Fruit fly (Drosophila melanogaster) Kc167 (cell line): ENCODE measurements around the gene Dpm3.

ENCODE experiments used
- Myc ChIP-seq: fragments of >200 bp; optimal IDR thresholded peaks from 2 replicates; lab custom pipeline; 2017; ENCODE audit warnings: missing external identifiers
- Sin3A ChIP-seq: fragments of >200 bp; optimal IDR thresholded peaks from 2 replicates; lab custom pipeline; 2018; ENCODE audit warnings: missing external identifiers
- h ChIP-seq: fragments of >200 bp; optimal IDR thresholded peaks from 3 replicates; lab custom pipeline; 2018; ENCODE audit warnings: missing external identifiers
- insv ChIP-seq: fragments of >200 bp; optimal IDR thresholded peaks from 3 replicates; lab custom pipeline; 2018; ENCODE audit warnings: missing external identifiers
- psq ChIP-seq: fragments of >200 bp; optimal IDR thresholded peaks from 2 replicates; lab custom pipeline; 2017; ENCODE audit warnings: missing external identifiers
- ttk ChIP-seq: sonication (Bioruptor generic); optimal IDR thresholded peaks from 2 replicates; lab custom pipeline; 2017; ENCODE audit warnings: missing external identifiers

Gene Dpm3

dm6 chr3R:13425470-13426033, 22.7 kb upstream of the Dpm3 start, which contains the start of gene Act87E:
Gene Act87E, plus strand, starts transcription at chr3R:13425983.
- TF ChIP-seq Sin3A (lab: Kevin White, UChicago) = no peak
- TF ChIP-seq ttk (lab: Kevin White, UChicago) = no peak
- no peak for TF ChIP-seq insv (lab: Kevin White, UChicago)
- no peak for TF ChIP-seq Myc
- no peak for TF ChIP-seq h (lab: Kevin White, UChicago)
- no peak for TF ChIP-seq psq

- no peak for TF ChIP-seq h (lab: Kevin White, UChicago)
- TF ChIP-seq insv (lab: Kevin White, UChicago) = no peak
- no peak for TF ChIP-seq Myc
- no peak for TF ChIP-seq psq
- no peak for TF ChIP-seq ttk (lab: Kevin White, UChicago)
- TF ChIP-seq Sin3A (lab: Kevin White, UChicago) = no peak
Observed at dm6 chr3R:13422178-13422577, 19.3 kb upstream of the Dpm3 start.

- TF ChIP-seq Sin3A (lab: Kevin White, UChicago) (no peak), ttk (lab: Kevin White, UChicago) (no peak), Myc (no peak), insv (lab: Kevin White, UChicago) (no peak), psq (no peak), h (lab: Kevin White, UChicago) (no peak)
Observed at dm6 chr3R:13419979-13420378, 17.1 kb upstream of the Dpm3 start, which contains the start of gene Ir87a. Gene Ir87a, plus strand, starts transcription at chr3R:13420279.

dm6 chr3R:13417067-13417595, 14.3 kb upstream of the Dpm3 start:
- TF ChIP-seq ttk (lab: Kevin White, UChicago) = no peak
- TF ChIP-seq insv (lab: Kevin White, UChicago) = no peak
- TF ChIP-seq h (lab: Kevin White, UChicago) = no peak
- no peak for TF ChIP-seq Myc
- no peak for TF ChIP-seq Sin3A (lab: Kevin White, UChicago)
- no peak for TF ChIP-seq psq

- no peak for TF ChIP-seq insv (lab: Kevin White, UChicago)
- no peak for TF ChIP-seq h (lab: Kevin White, UChicago)
- TF ChIP-seq Myc = no peak
- no peak for TF ChIP-seq psq
- no peak for TF ChIP-seq ttk (lab: Kevin White, UChicago)
- TF ChIP-seq Sin3A (lab: Kevin White, UChicago) = no peak
Observed at dm6 chr3R:13415186-13415585, 12.3 kb upstream of the Dpm3 start, which contains the start of gene yellow-e. Gene yellow-e, minus strand, starts transcription at chr3R:13415286.

dm6 chr3R:13412704-13413103, 9.9 kb upstream of the Dpm3 start:
- TF ChIP-seq Sin3A (lab: Kevin White, UChicago) = no peak
- TF ChIP-seq psq = no peak
- no peak for TF ChIP-seq Myc
- no peak for TF ChIP-seq ttk (lab: Kevin White, UChicago)
- no peak for TF ChIP-seq insv (lab: Kevin White, UChicago)
- TF ChIP-seq h (lab: Kevin White, UChicago) = no peak

- no peak for TF ChIP-seq ttk (lab: Kevin White, UChicago)
- TF ChIP-seq h (lab: Kevin White, UChicago) = no peak
- no peak for TF ChIP-seq insv (lab: Kevin White, UChicago)
- no peak for TF ChIP-seq psq
- TF ChIP-seq Myc = no peak
- TF ChIP-seq Sin3A (lab: Kevin White, UChicago) = no peak
Observed at dm6 chr3R:13406898-13407297, 4.0 kb upstream of the Dpm3 start, which contains the start of gene yellow-e2. Gene yellow-e2, minus strand, starts transcription at chr3R:13406998.

dm6 chr3R:13404841-13405441, 2.1 kb upstream of the Dpm3 start, which contains the start of gene yellow-e3:
Gene yellow-e3, minus strand, starts transcription at chr3R:13404870.
- TF ChIP-seq insv (lab: Kevin White, UChicago) = no peak
- no peak for TF ChIP-seq Sin3A (lab: Kevin White, UChicago)
- TF ChIP-seq ttk (lab: Kevin White, UChicago) = no peak
- TF ChIP-seq Myc = no peak
- no peak for TF ChIP-seq psq
- TF ChIP-seq h (lab: Kevin White, UChicago) = no peak

- no peak for TF ChIP-seq psq
- no peak for TF ChIP-seq Sin3A (lab: Kevin White, UChicago)
- no peak for TF ChIP-seq h (lab: Kevin White, UChicago)
- TF ChIP-seq insv (lab: Kevin White, UChicago) = no peak
- TF ChIP-seq ttk (lab: Kevin White, UChicago) = no peak
- TF ChIP-seq Myc = no peak
Observed at dm6 chr3R:13401722-13402296, 1.0 kb downstream of the Dpm3 start, which contains the start of gene GILT1. Gene GILT1, minus strand, starts transcription at chr3R:13401862.

dm6 chr3R:13400902-13401721, 1.7 kb downstream of the Dpm3 start:
- TF ChIP-seq ttk (lab: Kevin White, UChicago) (no peak), insv (lab: Kevin White, UChicago) (no peak), Myc (no peak), Sin3A (lab: Kevin White, UChicago) (no peak), h (lab: Kevin White, UChicago) (no peak)

- TF ChIP-seq Sin3A (lab: Kevin White, UChicago) (no peak), insv (lab: Kevin White, UChicago) (no peak), psq (no peak), Myc (no peak), ttk (lab: Kevin White, UChicago) (no peak), h (lab: Kevin White, UChicago) (no peak)
Observed at dm6 chr3R:13397535-13397934, 5.3 kb downstream of the Dpm3 start, which contains the start of gene CG14377. Gene CG14377, plus strand, starts transcription at chr3R:13397835.
